Worm (Caenorhabditis elegans) whole organism, L1 larva: ENCODE measurements around the gene F52G3.5.

Experiments used
- ceh-82 ChIP-seq, 3 experiments: fragments of 150-350 bp in 1 of 3; sonication (generic microtip) in 2 of 3; optimal IDR thresholded peaks; 2 replicates each; lab custom pipeline; 2014 to 2017; ENCODE audit warnings: missing biosample characterization in 3 of 3, missing genetic modification characterization in 3 of 3
- lin-39 ChIP-seq: fragments of 150-350 bp; optimal IDR thresholded peaks from 2 replicates; lab custom pipeline; 2014; ENCODE audit warnings: missing biosample characterization, missing genetic modification reagents, missing genetic modification characterization
- lsy-2 ChIP-seq, 2 experiments: fragments of 150-350 bp; optimal IDR thresholded peaks; 2 replicates each; lab custom pipeline; 2014; ENCODE audit warnings: missing biosample characterization in 2 of 2, missing genetic modification characterization in 2 of 2
- nhr-12 ChIP-seq: sonication (generic microtip); optimal IDR thresholded peaks from 2 replicates; lab custom pipeline; 2017; ENCODE audit warnings: missing biosample characterization, missing genetic modification characterization
- nhr-237 ChIP-seq: fragments of 150-350 bp; optimal IDR thresholded peaks from 2 replicates; lab custom pipeline; 2014; ENCODE audit warnings: missing biosample characterization, missing genetic modification characterization
- pqm-1 ChIP-seq: sonication (generic microtip); optimal IDR thresholded peaks from 3 replicates; lab custom pipeline; 2017; ENCODE audit warnings: missing biosample characterization, missing genetic modification characterization

- TF ChIP-seq pqm-1 (tag; lab: Kevin White, UChicago) (no peak), nhr-237 (tag; lab: Kevin White, UChicago) (no peak), nhr-12 (tag; lab: Kevin White, UChicago) (no peak), lsy-2 (tag; optimal IDR thresholded peaks at IDR 0.05; lab: Kevin White, UChicago) (no peak), ceh-82 (tag; optimal IDR thresholded peaks at IDR 0.05; lab: Kevin White, UChicago) (no peak), lin-39 (tag; lab: Kevin White, UChicago) (no peak)
Observed at ce11 chrX:16978308-16978707, 2.4 kb upstream of the F52G3.5 start, which contains the start of gene mbl-1.
